Worm (Caenorhabditis elegans) whole organism, L1 larva: ENCODE data around the gene C12D5.5.

Experiments
- fos-1 ChIP-seq: fragments of 150-350 bp; optimal IDR thresholded peaks from 2 replicates; lab custom pipeline; 2014; ENCODE audit warnings: missing biosample characterization, missing genetic modification characterization
- lin-13 ChIP-seq: fragments of 150-350 bp; optimal IDR thresholded peaks from 2 replicates; lab custom pipeline; 2014; ENCODE audit warnings: missing biosample characterization, missing genetic modification reagents, missing genetic modification characterization
- lir-3 ChIP-seq: sonication (generic microtip); optimal IDR thresholded peaks from 2 replicates; lab custom pipeline; 2016; ENCODE audit warnings: mild to moderate bottlenecking, missing genetic modification characterization, moderate library complexity, missing compliant biosample characterization; ENCODE audit not compliant: poor library complexity
- nhr-237 ChIP-seq: fragments of 150-350 bp; optimal IDR thresholded peaks from 2 replicates; lab custom pipeline; 2014; ENCODE audit warnings: missing biosample characterization, missing genetic modification characterization

ce11 chrV:7653567-7653966 lies 14.5 kb upstream of the C12D5.5 start, which contains the start of gene srh-200:
- TF ChIP-seq lir-3 (tag; lab: Kevin White, UChicago) (no peak), fos-1 (tag; lab: Kevin White, UChicago) (no peak), nhr-237 (tag; lab: Kevin White, UChicago) (no peak), lin-13 (no peak)
